Fruit fly (Drosophila melanogaster) Kc167 (cell line): ENCODE data around the gene CG2962.

Experiments
- Myc ChIP-seq: fragments of >200 bp; optimal IDR thresholded peaks from 2 replicates; lab custom pipeline; 2017; ENCODE audit warnings: missing external identifiers
- Sin3A ChIP-seq: fragments of >200 bp; optimal IDR thresholded peaks from 2 replicates; lab custom pipeline; 2018; ENCODE audit warnings: missing external identifiers
- h ChIP-seq: fragments of >200 bp; optimal IDR thresholded peaks from 3 replicates; lab custom pipeline; 2018; ENCODE audit warnings: missing external identifiers
- insv ChIP-seq: fragments of >200 bp; optimal IDR thresholded peaks from 3 replicates; lab custom pipeline; 2018; ENCODE audit warnings: missing external identifiers
- psq ChIP-seq: fragments of >200 bp; optimal IDR thresholded peaks from 2 replicates; lab custom pipeline; 2017; ENCODE audit warnings: missing external identifiers
- ttk ChIP-seq: sonication (Bioruptor generic); optimal IDR thresholded peaks from 2 replicates; lab custom pipeline; 2017; ENCODE audit warnings: missing external identifiers

The CG2962 gene

DNA sequence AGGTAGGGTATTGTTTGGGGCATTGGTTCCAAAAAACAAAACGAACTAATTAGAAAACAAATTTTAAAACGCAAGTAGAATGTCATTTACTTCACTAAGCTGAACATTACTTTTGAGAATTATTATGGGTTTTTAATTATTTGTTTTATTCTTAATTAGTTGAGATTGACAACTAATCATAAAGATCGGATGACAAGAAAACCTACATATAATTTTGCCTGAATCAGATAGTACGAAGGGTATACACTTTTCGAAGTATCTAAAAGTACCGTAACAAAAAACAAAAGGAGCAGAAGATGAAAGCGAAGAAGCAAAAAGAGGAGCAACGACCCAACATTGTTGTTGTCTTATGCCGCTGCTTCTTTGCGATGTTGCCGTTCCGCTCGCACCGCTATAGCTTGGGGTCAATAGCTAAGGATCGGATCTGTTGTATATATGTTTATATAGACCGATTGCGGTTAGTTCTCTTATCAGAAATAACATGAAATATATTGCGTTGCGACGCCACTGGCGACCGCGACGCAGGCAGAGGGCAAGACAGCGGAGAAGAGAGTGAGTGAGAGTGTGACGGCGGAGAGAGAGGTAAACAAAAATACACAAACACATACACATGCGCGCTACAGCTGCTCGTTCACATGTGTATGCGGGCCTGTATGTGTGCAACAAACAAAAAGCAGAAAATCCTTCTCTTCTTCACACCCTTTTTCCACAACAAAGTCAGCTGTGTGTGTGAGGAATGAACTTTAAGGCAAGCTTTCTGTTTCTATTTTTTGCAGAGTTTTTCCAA lies 5.1 kb downstream of the CG2962 start:
- TF ChIP-seq insv (lab: Kevin White, UChicago) (no peak), h (lab: Kevin White, UChicago) (no peak), Myc (lab: Kevin White, UChicago) (no peak)

DNA sequence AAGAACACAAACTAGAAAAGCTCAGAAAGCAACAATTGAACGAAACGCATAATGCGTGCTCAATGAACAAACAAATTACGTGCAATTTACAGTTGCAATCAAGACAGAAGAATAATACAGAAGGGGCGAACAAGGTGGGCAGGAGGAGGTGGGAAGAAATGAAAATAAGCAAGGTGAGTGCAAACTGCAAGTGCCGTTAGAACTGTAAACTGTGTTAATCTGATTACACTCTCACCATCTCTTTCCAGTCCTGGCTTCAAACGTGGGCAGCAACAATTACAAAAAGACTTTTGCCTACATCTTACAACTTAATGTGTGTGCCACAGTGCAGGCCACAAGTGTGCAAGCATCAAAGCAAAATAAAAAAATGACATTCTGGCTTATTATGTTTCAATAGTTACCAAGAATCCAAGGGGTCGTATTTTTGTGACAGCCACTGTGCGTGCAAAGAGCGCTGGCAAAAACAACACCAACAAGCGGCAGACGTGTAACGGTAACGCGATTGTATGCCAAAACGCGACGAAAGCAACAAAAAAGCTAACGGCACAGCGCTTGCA lies 6.0 kb downstream of the CG2962 start:
- TF ChIP-seq insv (lab: Kevin White, UChicago) (no peak), Sin3A (no peak), ttk (no peak), Myc (lab: Kevin White, UChicago) (no peak), h (lab: Kevin White, UChicago) (no peak), psq (lab: Kevin White, UChicago) (no peak)

dm6 chrX:10209556-10210164 lies 6.8 kb downstream of the CG2962 start:
- TF ChIP-seq Myc (lab: Kevin White, UChicago) (no peak), h (lab: Kevin White, UChicago) (no peak), ttk (no peak), insv (lab: Kevin White, UChicago) (no peak), psq (lab: Kevin White, UChicago) (no peak)

DNA sequence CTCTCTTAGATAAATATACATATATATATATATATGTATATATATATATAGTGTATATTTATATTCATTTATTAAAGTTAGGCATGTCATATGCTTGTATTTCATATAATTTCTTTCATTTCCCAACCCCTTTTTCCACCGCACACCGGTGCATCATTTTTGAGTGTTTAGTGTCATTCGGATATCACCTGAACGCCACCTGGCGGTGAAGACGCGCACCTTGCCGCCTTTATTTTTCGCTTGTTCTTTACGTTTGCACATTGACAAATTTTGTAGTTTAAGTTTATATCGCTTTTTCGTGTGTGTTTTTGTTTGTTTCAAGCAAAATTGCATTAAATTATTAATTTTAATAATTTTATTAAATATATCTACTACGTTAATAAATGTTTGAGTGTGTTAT lies 10.4 kb downstream of the CG2962 start:
- TF ChIP-seq Myc (lab: Kevin White, UChicago) = no peak

DNA sequence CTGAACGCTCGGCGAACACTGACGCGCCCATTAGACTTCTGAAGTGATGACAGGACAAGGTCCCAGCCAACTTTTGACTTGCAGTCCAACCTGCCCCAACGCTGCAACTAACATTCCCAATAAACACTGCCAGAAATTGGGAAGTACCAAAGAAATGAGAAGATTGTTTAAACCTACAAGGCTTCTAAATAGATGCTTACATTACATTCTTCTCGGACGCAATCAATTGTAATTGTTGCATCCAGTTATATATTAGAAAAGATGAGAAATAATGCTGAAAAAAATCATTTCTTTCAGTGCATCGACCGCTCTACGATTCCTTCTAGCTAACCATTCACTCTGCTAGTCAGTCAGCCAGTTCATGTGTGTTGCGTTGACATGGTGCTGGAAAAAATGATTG lies 13.8 kb downstream of the CG2962 start:
- TF ChIP-seq Sin3A = no peak

DNA sequence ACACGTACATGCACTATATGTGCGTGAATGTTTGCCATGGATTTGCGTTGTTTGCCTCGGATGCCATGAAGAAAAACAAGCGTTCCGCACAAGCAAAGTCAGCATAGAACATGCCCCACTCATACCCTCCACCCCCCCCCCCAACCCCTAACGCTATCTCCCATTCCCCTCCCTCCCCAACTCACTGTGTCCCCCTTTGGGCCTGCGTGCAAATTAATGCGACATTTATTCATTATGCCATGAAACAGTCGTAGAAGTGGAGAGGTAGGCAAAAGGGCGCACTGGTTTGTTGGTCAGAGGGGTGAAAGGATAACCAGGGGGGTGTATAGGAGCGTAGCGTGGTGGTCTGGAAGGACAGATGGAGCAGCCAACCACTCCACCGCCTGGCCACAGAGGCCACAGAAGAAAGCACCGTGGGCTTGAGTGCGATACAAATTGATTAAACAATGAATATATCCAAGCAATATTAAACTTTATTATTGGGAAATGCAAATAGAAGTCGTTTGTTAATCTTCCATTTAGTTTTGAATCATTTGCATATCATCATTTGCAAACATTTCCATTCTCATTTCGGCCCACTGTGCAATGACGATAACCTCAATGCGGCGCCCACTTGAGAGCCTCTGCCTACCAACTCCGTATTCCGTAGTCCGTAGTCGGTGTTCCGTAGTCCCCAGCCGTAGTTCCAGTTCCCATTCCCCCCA lies 31.9 kb downstream of the CG2962 start:
- TF ChIP-seq h (lab: Kevin White, UChicago) (no peak), ttk (no peak), Myc (lab: Kevin White, UChicago) (no peak), psq (lab: Kevin White, UChicago) (no peak), Sin3A (no peak), insv (lab: Kevin White, UChicago) (no peak)

dm6 chrX:10182867-10183266 lies 33.6 kb downstream of the CG2962 start:
- TF ChIP-seq psq (lab: Kevin White, UChicago) (no peak), ttk (no peak), Sin3A (no peak), h (lab: Kevin White, UChicago) (no peak), insv (lab: Kevin White, UChicago) (no peak), Myc (lab: Kevin White, UChicago) (no peak)
